Fruit fly (Drosophila melanogaster): Measurements from ENCODE around the gene Mat89Ba.

dm6 chr3R:16257346-16257745, 14.9 kb downstream of the Mat89Ba start:
- TF ChIP-seq EcR (GFP tag; optimal IDR thresholded peaks at IDR 0.05) (no peak), CG10348 (GFP tag; IDR thresholded peaks at IDR 0.05) (no peak), CG9948 (tag; optimal IDR thresholded peaks at IDR 0.05) (no peak), CG4496 (GFP tag; IDR thresholded peaks at IDR 0.05) (no peak), CG12605 (GFP tag; IDR thresholded peaks at IDR 0.05) (no peak), CG8301 (tag; optimal IDR thresholded peaks at IDR 0.05) (no peak), CG34367 (tag; optimal IDR thresholded peaks at IDR 0.05) (no peak), CG13204 (GFP tag; optimal IDR thresholded peaks at IDR 0.05) (no peak), CG17806 (tag; optimal IDR thresholded peaks at IDR 0.05) (no peak), Snoo (tag; optimal IDR thresholded peaks at IDR 0.05) (no peak), fd96Ca (GFP tag; IDR thresholded peaks at IDR 0.05) (no peak)

All from whole organism, pupa.